Worm (Caenorhabditis elegans) whole organism, early embryonic: Measurements from ENCODE around the gene chtb-3.

Source experiments
- B0310.2 ChIP-seq: sonication (generic microtip); optimal IDR thresholded peaks from 2 replicates; lab custom pipeline; 2016; ENCODE audit warnings: mild to moderate bottlenecking, missing genetic modification characterization, missing compliant biosample characterization
- ama-1 ChIP-seq: fragments of 150-350 bp; optimal IDR thresholded peaks from 2 replicates; lab custom pipeline; 2014
- ets-7 ChIP-seq: sonication (generic microtip); optimal IDR thresholded peaks from 2 replicates; lab custom pipeline; 2016; ENCODE audit warnings: missing genotype, missing genetic modification characterization, missing compliant biosample characterization
- flt-1 ChIP-seq: fragments of 200-800 bp; sonication (Bioruptor generic); IDR thresholded peaks from 2 replicates; pipeline ENCODE4 v1.3.6; 2022; ENCODE audit warnings: missing genetic modification characterization, missing compliant biosample characterization
- sea-1 ChIP-seq: fragments of 200-800 bp; sonication (Bioruptor generic); conservative IDR thresholded peaks from 2 replicates; pipeline ENCODE4 v1.3.6; 2022; ENCODE audit warnings: missing genetic modification characterization, missing compliant biosample characterization
- tbx-37 ChIP-seq: fragments of 200-800 bp; sonication (Bioruptor generic); conservative IDR thresholded peaks from 2 replicates; pipeline ENCODE4 v1.3.6; 2022; ENCODE audit warnings: missing genetic modification reagents, missing genetic modification characterization, missing compliant biosample characterization
- tra-4 ChIP-seq: sonication (generic microtip); optimal IDR thresholded peaks from 2 replicates; lab custom pipeline; 2017; ENCODE audit warnings: missing genetic modification characterization, missing compliant biosample characterization

DNA sequence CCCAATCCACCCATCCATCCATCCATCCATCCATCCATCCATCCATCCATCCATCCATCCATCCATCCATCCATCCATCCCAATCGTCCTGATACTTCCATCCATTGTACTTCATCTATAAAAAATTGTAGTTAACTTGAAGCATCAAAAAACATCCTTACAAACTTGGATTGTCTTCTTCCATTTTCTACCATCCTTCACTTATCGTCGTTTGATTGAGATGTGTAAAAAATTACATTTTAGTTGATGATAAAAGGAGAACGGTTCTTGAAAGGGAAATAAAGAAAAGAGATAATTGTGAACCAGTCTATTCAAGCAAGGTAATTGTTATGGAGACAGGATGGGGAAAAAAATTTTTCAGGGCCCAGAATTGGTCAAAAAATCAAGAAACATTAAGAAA, 38.3 kb upstream of the chtb-3 start, which contains the start of gene C03B1.10:
- TF ChIP-seq flt-1 (GFP tag; lab: Robert Waterston, UW) = no peak
- TF ChIP-seq tra-4 (tag; lab: Kevin White, UChicago) = no peak
- no peak for TF ChIP-seq sea-1 (GFP tag; lab: Robert Waterston, UW)
- TF ChIP-seq ets-7 (tag; lab: Kevin White, UChicago) = no peak
- no peak for TF ChIP-seq ama-1
- TF ChIP-seq tbx-37 (GFP tag; lab: Robert Waterston, UW) = no peak
- no peak for TF ChIP-seq B0310.2
